Worm (Caenorhabditis elegans) whole organism, L2 larva: ENCODE results near the gene amph-1.

ENCODE experiments used
- egl-27 ChIP-seq: sonication (generic microtip); optimal IDR thresholded peaks from 3 replicates; lab custom pipeline; 2017; ENCODE audit warnings: missing biosample characterization, missing genetic modification reagents, missing genetic modification characterization
- lin-13 ChIP-seq: fragments of 150-350 bp; optimal IDR thresholded peaks from 2 replicates; lab custom pipeline; 2014; ENCODE audit warnings: missing biosample characterization, missing genetic modification reagents, missing genetic modification characterization
- lsy-2 ChIP-seq, 2 experiments: fragments of 150-350 bp in 1 of 2; sonication (generic microtip) in 1 of 2; optimal IDR thresholded peaks; 2 replicates each; lab custom pipeline; 2014 to 2017; ENCODE audit warnings: missing biosample characterization in 2 of 2, missing genetic modification characterization in 2 of 2
- nhr-237 ChIP-seq: fragments of 150-350 bp; optimal IDR thresholded peaks from 2 replicates; lab custom pipeline; 2014; ENCODE audit warnings: missing biosample characterization, missing genetic modification characterization
- nhr-6 ChIP-seq: fragments of 150-350 bp; optimal IDR thresholded peaks from 2 replicates; lab custom pipeline; 2014; ENCODE audit warnings: missing biosample characterization, missing genetic modification characterization
- ztf-4 ChIP-seq: fragments of 150-350 bp; optimal IDR thresholded peaks from 2 replicates; lab custom pipeline; 2014; ENCODE audit warnings: missing biosample characterization, missing genetic modification characterization

DNA sequence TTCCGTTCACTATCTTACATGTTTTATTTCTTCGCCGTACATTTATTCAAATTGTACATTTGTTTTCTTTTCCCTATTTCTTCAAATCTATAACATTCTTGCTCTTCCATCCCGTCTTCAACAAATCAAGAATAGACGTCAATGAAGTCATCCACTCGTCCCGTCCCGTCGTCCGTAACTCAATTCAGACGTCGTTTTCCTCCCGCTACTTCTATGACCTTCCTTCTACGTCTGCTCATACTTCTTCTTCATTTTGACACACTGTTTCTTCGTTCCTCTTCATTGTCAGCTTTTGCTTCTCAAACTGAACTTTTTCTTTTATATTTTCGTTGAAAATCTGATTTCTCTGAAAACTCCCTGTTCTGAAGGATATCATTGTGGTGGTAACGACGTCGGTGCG, 12.3 kb upstream of the amph-1 start:
- TF ChIP-seq ztf-4 (tag; lab: Kevin White, UChicago) (no peak), lin-13 (GFP tag; lab: Kevin White, UChicago) (no peak), nhr-6 (tag; lab: Kevin White, UChicago) (no peak), nhr-237 (tag; lab: Kevin White, UChicago) (no peak), egl-27 (tag; lab: Kevin White, UChicago) (no peak), lsy-2 (tag; optimal IDR thresholded peaks at IDR 0.05; lab: Kevin White, UChicago) (no peak)
